Fruit fly (Drosophila melanogaster) whole organism, prepupa: Measurements from ENCODE around the gene Smr.

ENCODE experiments used
- Blimp-1 ChIP-seq: fragments of 200-800 bp; sonication (Bioruptor generic); optimal IDR thresholded peaks from 3 replicates; lab custom pipeline; 2017; ENCODE audit warnings: missing biosample characterization, missing genetic modification characterization, mild to moderate bottlenecking, moderate library complexity, missing genetic modification reagents
- CG10631 ChIP-seq: fragments of 200-800 bp; sonication (Bioruptor generic); optimal IDR thresholded peaks from 2 replicates; lab custom pipeline; 2016; ENCODE audit warnings: missing biosample characterization, missing genetic modification characterization
- CG10669 ChIP-seq: fragments of 200-800 bp; sonication (Bioruptor generic); optimal IDR thresholded peaks from 3 replicates; lab custom pipeline; 2018; ENCODE audit warnings: missing biosample characterization, mild to moderate bottlenecking, missing genetic modification characterization, moderate library complexity
- CG11294 ChIP-seq: fragments of 200-800 bp; sonication (Bioruptor generic); IDR thresholded peaks from 2 replicates; pipeline ENCODE4 v1.3.6; 2022; ENCODE audit warnings: missing biosample characterization, missing genetic modification characterization
- CG11762 ChIP-seq: fragments of 200-800 bp; sonication (Bioruptor generic); optimal IDR thresholded peaks from 3 replicates; lab custom pipeline; 2016; ENCODE audit warnings: missing biosample characterization, missing genetic modification characterization; ENCODE audit not compliant: insufficient read depth
- CG11902 ChIP-seq: fragments of 200-800 bp; sonication (Bioruptor generic); optimal IDR thresholded peaks from 3 replicates; lab custom pipeline; 2016; ENCODE audit warnings: missing biosample characterization, missing genetic modification characterization
- CG15336 ChIP-seq: fragments of 200-800 bp; sonication (Bioruptor generic); IDR thresholded peaks from 2 replicates; pipeline ENCODE4 v1.3.6; 2022; ENCODE audit warnings: missing biosample characterization, missing genetic modification characterization
- CG1621 ChIP-seq: fragments of 200-800 bp; sonication (Bioruptor generic); optimal IDR thresholded peaks from 3 replicates; lab custom pipeline; 2018; ENCODE audit warnings: missing biosample characterization, mild to moderate bottlenecking, missing genetic modification characterization
- CG16779 ChIP-seq: fragments of 200-800 bp; sonication (Bioruptor generic); optimal IDR thresholded peaks from 3 replicates; lab custom pipeline; 2017; ENCODE audit warnings: missing biosample characterization, mild to moderate bottlenecking, missing genetic modification characterization
- CG3032 ChIP-seq: fragments of 200-800 bp; optimal IDR thresholded peaks from 2 replicates; lab custom pipeline; 2019; ENCODE audit warnings: missing biosample characterization, mild to moderate bottlenecking, missing genetic modification characterization, moderate library complexity
- CG31627 ChIP-seq: fragments of 200-800 bp; sonication (Bioruptor generic); optimal IDR thresholded peaks from 3 replicates; lab custom pipeline; 2016; ENCODE audit warnings: missing biosample characterization, missing genetic modification characterization
- CG3919 ChIP-seq: fragments of 200-800 bp; sonication (Bioruptor generic); optimal IDR thresholded peaks from 3 replicates; lab custom pipeline; 2016; ENCODE audit warnings: missing biosample characterization, missing genetic modification characterization
- CG4318 ChIP-seq: fragments of 200-800 bp; sonication (Bioruptor generic); optimal IDR thresholded peaks from 3 replicates; lab custom pipeline; 2017; ENCODE audit warnings: missing biosample characterization, mild to moderate bottlenecking, missing genetic modification characterization
- CG6163 ChIP-seq: fragments of 200-800 bp; sonication (Bioruptor generic); IDR thresholded peaks from 3 replicates; pipeline ENCODE4 v1.3.6; 2022; ENCODE audit warnings: missing biosample characterization, missing genetic modification characterization
- CG6276 ChIP-seq: fragments of 200-800 bp; sonication (Bioruptor generic); optimal IDR thresholded peaks from 2 replicates; lab custom pipeline; 2017; ENCODE audit warnings: missing biosample characterization, mild to moderate bottlenecking, missing genetic modification characterization
- CG6792 ChIP-seq: fragments of 200-800 bp; sonication (Bioruptor generic); optimal IDR thresholded peaks from 3 replicates; lab custom pipeline; 2016; ENCODE audit warnings: missing biosample characterization, missing genetic modification characterization
- CG6808 ChIP-seq: fragments of 200-800 bp; sonication (Bioruptor generic); optimal IDR thresholded peaks from 3 replicates; lab custom pipeline; 2017; ENCODE audit warnings: missing biosample characterization, missing genetic modification characterization, mild to moderate bottlenecking, moderate library complexity, missing genetic modification reagents
- CG6854 ChIP-seq: fragments of 200-800 bp; sonication (Bioruptor generic); optimal IDR thresholded peaks from 2 replicates; lab custom pipeline; 2017; ENCODE audit warnings: missing biosample characterization, mild to moderate bottlenecking, missing genetic modification characterization
- CG8119 ChIP-seq: fragments of 200-800 bp; sonication (Bioruptor generic); IDR thresholded peaks from 3 replicates; pipeline ENCODE4 v1.3.6; 2022; ENCODE audit warnings: missing biosample characterization, missing genetic modification characterization
- CG8319 ChIP-seq: fragments of 200-800 bp; sonication (Bioruptor generic); optimal IDR thresholded peaks from 3 replicates; lab custom pipeline; 2016; ENCODE audit warnings: missing biosample characterization, missing genetic modification characterization
- CG8632 ChIP-seq: fragments of 200-800 bp; sonication (Bioruptor generic); optimal IDR thresholded peaks from 3 replicates; lab custom pipeline; 2016; ENCODE audit warnings: missing biosample characterization, missing genetic modification characterization
- CG9139 ChIP-seq: fragments of 200-800 bp; sonication (Bioruptor generic); optimal IDR thresholded peaks from 3 replicates; lab custom pipeline; 2017; ENCODE audit warnings: missing biosample characterization, mild to moderate bottlenecking, missing genetic modification characterization
- Eip75B ChIP-seq: fragments of 200-800 bp; sonication (Bioruptor generic); optimal IDR thresholded peaks from 3 replicates; lab custom pipeline; 2016; ENCODE audit warnings: missing biosample characterization, missing genetic modification characterization
- Eip78C ChIP-seq: fragments of 200-800 bp; sonication (Bioruptor generic); peaks from one replicate; lab custom pipeline; 2016; ENCODE audit warnings: missing biosample characterization, missing genetic modification characterization
- Eip93F ChIP-seq: fragments of 200-800 bp; sonication (Bioruptor generic); optimal IDR thresholded peaks from 2 replicates; lab custom pipeline; 2016; ENCODE audit warnings: missing biosample characterization, mild to moderate bottlenecking, missing genetic modification characterization
- Ets96B ChIP-seq: fragments of 200-800 bp; optimal IDR thresholded peaks from 2 replicates; lab custom pipeline; 2019; ENCODE audit warnings: missing biosample characterization, mild to moderate bottlenecking, missing genetic modification characterization, moderate library complexity
- Gug ChIP-seq: fragments of 200-800 bp; sonication (Bioruptor generic); IDR thresholded peaks from 2 replicates; pipeline ENCODE4 v1.3.6; 2022; ENCODE audit warnings: missing biosample characterization, missing genetic modification characterization
- Hr38 ChIP-seq: sonication (Bioruptor generic); optimal IDR thresholded peaks from 2 replicates; lab custom pipeline; 2016; ENCODE audit warnings: missing biosample characterization, missing genetic modification characterization
- Hr39 ChIP-seq: fragments of 200-800 bp; sonication (Bioruptor generic); optimal IDR thresholded peaks from 2 replicates; lab custom pipeline; 2016; ENCODE audit warnings: missing biosample characterization, missing genetic modification characterization
- Hr4 ChIP-seq: fragments of 200-800 bp; sonication (Bioruptor generic); optimal IDR thresholded peaks from 3 replicates; lab custom pipeline; 2016; ENCODE audit warnings: missing biosample characterization, missing genetic modification characterization
- Lpt ChIP-seq: fragments of 200-800 bp; sonication (Bioruptor generic); optimal IDR thresholded peaks from 3 replicates; lab custom pipeline; 2016; ENCODE audit warnings: missing biosample characterization, missing genetic modification characterization
- Met ChIP-seq: fragments of 200-800 bp; sonication (Bioruptor generic); optimal IDR thresholded peaks from 3 replicates; lab custom pipeline; 2016; ENCODE audit warnings: missing biosample characterization, missing genetic modification characterization
- OdsH ChIP-seq: fragments of 200-800 bp; sonication (Bioruptor generic); optimal IDR thresholded peaks from 3 replicates; lab custom pipeline; 2016; ENCODE audit warnings: missing biosample characterization, missing genetic modification characterization
- Smox ChIP-seq: fragments of 200-800 bp; sonication (Bioruptor generic); optimal IDR thresholded peaks from 3 replicates; lab custom pipeline; 2016; ENCODE audit warnings: missing biosample characterization, missing genetic modification characterization
- Sox102F ChIP-seq: fragments of 200-800 bp; sonication (Bioruptor generic); optimal IDR thresholded peaks from 2 replicates; lab custom pipeline; 2016; ENCODE audit warnings: missing biosample characterization, mild to moderate bottlenecking, missing genetic modification characterization
- Sox14 ChIP-seq: fragments of 200-800 bp; sonication (Bioruptor generic); optimal IDR thresholded peaks from 3 replicates; lab custom pipeline; 2016; ENCODE audit warnings: missing biosample characterization, missing genetic modification characterization
- achi ChIP-seq: fragments of 200-800 bp; sonication (Bioruptor generic); optimal IDR thresholded peaks from 3 replicates; lab custom pipeline; 2016; ENCODE audit warnings: missing biosample characterization, missing genetic modification characterization
- dac ChIP-seq: fragments of 200-800 bp; sonication (Bioruptor generic); optimal IDR thresholded peaks from 2 replicates; lab custom pipeline; 2017; ENCODE audit warnings: missing biosample characterization, mild to moderate bottlenecking, missing genetic modification characterization
- dsx ChIP-seq: fragments of 200-800 bp; optimal IDR thresholded peaks from 3 replicates; lab custom pipeline; 2019; ENCODE audit warnings: missing biosample characterization, mild to moderate bottlenecking, missing genetic modification characterization, moderate library complexity; ENCODE audit not compliant: poor library complexity, severe bottlenecking
- esn ChIP-seq: fragments of 200-800 bp; sonication (Bioruptor generic); optimal IDR thresholded peaks from 2 replicates; lab custom pipeline; 2016; ENCODE audit warnings: missing biosample characterization, mild to moderate bottlenecking, missing genetic modification characterization, moderate library complexity
- fd59A ChIP-seq: fragments of 200-800 bp; sonication (Bioruptor generic); optimal IDR thresholded peaks from 2 replicates; lab custom pipeline; 2017; ENCODE audit warnings: missing biosample characterization, mild to moderate bottlenecking, missing genetic modification characterization, missing genetic modification reagents
- fd85E ChIP-seq: fragments of 200-800 bp; sonication (Bioruptor generic); optimal IDR thresholded peaks from 3 replicates; lab custom pipeline; 2016; ENCODE audit warnings: missing biosample characterization, missing genetic modification characterization
- lz ChIP-seq: fragments of 200-800 bp; sonication (Bioruptor generic); optimal IDR thresholded peaks from 3 replicates; lab custom pipeline; 2016; ENCODE audit warnings: missing biosample characterization, missing genetic modification characterization
- pdm3 ChIP-seq: fragments of 200-800 bp; sonication (Bioruptor generic); optimal IDR thresholded peaks from 3 replicates; lab custom pipeline; 2016; ENCODE audit warnings: missing biosample characterization, missing genetic modification characterization
- salr ChIP-seq, 2 experiments: fragments of 200-800 bp; sonication (Bioruptor generic); optimal IDR thresholded peaks; 3 replicates each; lab custom pipeline; 2016 to 2018; ENCODE audit warnings: missing biosample characterization in 2 of 2, missing genetic modification characterization in 2 of 2, mild to moderate bottlenecking in 1 of 2
- spab ChIP-seq: fragments of 200-800 bp; sonication (Bioruptor generic); optimal IDR thresholded peaks from 2 replicates; lab custom pipeline; 2017; ENCODE audit warnings: missing biosample characterization, mild to moderate bottlenecking, missing genetic modification characterization, missing genetic modification reagents
- ss ChIP-seq, 2 experiments: fragments of 200-800 bp; sonication (Bioruptor generic); optimal IDR thresholded peaks; 2 replicates in 1 of 2; 3 replicates in 1 of 2; lab custom pipeline; 2017 to 2018; ENCODE audit warnings: mild to moderate bottlenecking in 2 of 2, missing biosample characterization in 2 of 2, missing genetic modification characterization in 2 of 2, moderate library complexity in 1 of 2
- svp ChIP-seq: fragments of 200-800 bp; sonication (Bioruptor generic); peaks from one replicate; lab custom pipeline; 2016; ENCODE audit warnings: missing biosample characterization, missing genetic modification characterization
- topi ChIP-seq: fragments of 200-800 bp; sonication (Bioruptor generic); optimal IDR thresholded peaks from 3 replicates; lab custom pipeline; 2016; ENCODE audit warnings: missing biosample characterization, missing genetic modification characterization

The Smr gene

DNA sequence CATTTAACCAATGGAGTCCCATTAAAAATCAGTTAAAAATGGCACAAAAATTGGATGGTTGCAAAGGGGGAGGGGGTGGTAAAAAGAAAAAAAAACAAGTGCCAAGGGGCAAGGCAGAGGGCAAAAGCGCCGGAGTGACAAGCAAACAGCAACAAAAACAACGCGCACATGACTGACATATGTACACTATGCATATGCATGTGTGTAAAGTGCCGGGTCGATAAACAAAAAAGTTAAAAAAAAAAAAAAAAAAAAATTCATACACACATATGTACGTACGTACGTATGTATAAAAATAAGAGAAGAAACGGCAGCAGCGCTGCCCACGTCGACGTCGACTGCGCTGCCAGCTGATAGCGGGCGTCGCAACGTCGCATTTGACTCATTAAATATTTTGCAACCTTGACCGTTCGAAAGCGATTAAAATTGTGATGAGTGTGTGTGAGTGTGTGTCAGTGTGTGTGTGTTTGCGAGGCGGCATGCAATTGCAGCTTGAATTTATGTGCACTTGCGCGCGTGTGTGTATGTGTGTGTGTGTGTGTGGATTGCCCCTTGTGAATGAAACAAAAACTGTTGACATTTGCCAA is 14.7 kb downstream of the Smr start (continued):
- TF ChIP-seq fd59A (GFP tag; lab: Kevin White, UChicago) = no peak
- no peak for TF ChIP-seq CG4318 (GFP tag; lab: Kevin White, UChicago)
- peak; percentile 76 for TF ChIP-seq Eip78C (GFP tag; lab: Kevin White, UChicago)
- peak; percentile 41; the same call in 2 of the 3 replicates for TF ChIP-seq CG8119 (GFP tag; lab: Robert Waterston, UW)
- peak; percentile 46 for TF ChIP-seq Eip75B (GFP tag; lab: Kevin White, UChicago)
- TF ChIP-seq Blimp-1 (GFP tag; lab: Kevin White, UChicago) = no peak
- no peak for TF ChIP-seq CG6792 (GFP tag; lab: Kevin White, UChicago)
- no peak for TF ChIP-seq CG8319 (GFP tag; lab: Kevin White, UChicago)
- no peak for TF ChIP-seq Met (GFP tag; lab: Kevin White, UChicago)
- no peak for TF ChIP-seq esn (GFP tag; lab: Kevin White, UChicago)
- TF ChIP-seq achi (GFP tag; lab: Kevin White, UChicago) = no peak
- TF ChIP-seq Smox (GFP tag; lab: Kevin White, UChicago) = no peak
- TF ChIP-seq ss (GFP tag; optimal IDR thresholded peaks at IDR 0.05; lab: Kevin White, UChicago) = peak; percentile 32 to 36
- TF ChIP-seq Hr4 (GFP tag; lab: Kevin White, UChicago) = no peak
- TF ChIP-seq CG10669 = no peak
- TF ChIP-seq Eip93F (GFP tag; lab: Kevin White, UChicago) = peak; percentile 15
- TF ChIP-seq CG11902 (GFP tag; lab: Kevin White, UChicago) = no peak
- TF ChIP-seq CG6854 = no peak
- no peak for TF ChIP-seq topi
- TF ChIP-seq CG31627 (GFP tag; lab: Kevin White, UChicago) = no peak
- no peak for TF ChIP-seq spab
- TF ChIP-seq pdm3 (GFP tag; lab: Kevin White, UChicago) = no peak
- TF ChIP-seq CG3032 (tag; lab: Kevin White, UChicago) = no peak
- TF ChIP-seq dac (GFP tag; lab: Kevin White, UChicago) = no peak
- TF ChIP-seq Hr39 (GFP tag; lab: Kevin White, UChicago) = no peak
- TF ChIP-seq CG3919 (GFP tag; lab: Kevin White, UChicago) = peak; percentile 31
- TF ChIP-seq CG11762 = no peak
- TF ChIP-seq Gug = no peak
- TF ChIP-seq CG16779 (tag; lab: Kevin White, UChicago) = no peak
- no peak for TF ChIP-seq Sox14 (GFP tag; lab: Kevin White, UChicago)
- no peak for TF ChIP-seq Hr38 (GFP tag; lab: Kevin White, UChicago)
- TF ChIP-seq fd85E (GFP tag; lab: Kevin White, UChicago) = no peak
- peak; percentile 30; the same call in 1 of the 2 replicates for TF ChIP-seq CG15336
- TF ChIP-seq OdsH (GFP tag; lab: Kevin White, UChicago) = no peak
- no peak for TF ChIP-seq lz (GFP tag; lab: Kevin White, UChicago)
- TF ChIP-seq CG11294 (GFP tag; lab: Robert Waterston, UW) = no peak
- TF ChIP-seq CG6163 (GFP tag; lab: Robert Waterston, UW) = peak; percentile 63; the same call in 2 of the 3 replicates
- TF ChIP-seq Lpt (GFP tag; lab: Kevin White, UChicago) = no peak
- TF ChIP-seq, all 60 proteins: peak for 12

DNA sequence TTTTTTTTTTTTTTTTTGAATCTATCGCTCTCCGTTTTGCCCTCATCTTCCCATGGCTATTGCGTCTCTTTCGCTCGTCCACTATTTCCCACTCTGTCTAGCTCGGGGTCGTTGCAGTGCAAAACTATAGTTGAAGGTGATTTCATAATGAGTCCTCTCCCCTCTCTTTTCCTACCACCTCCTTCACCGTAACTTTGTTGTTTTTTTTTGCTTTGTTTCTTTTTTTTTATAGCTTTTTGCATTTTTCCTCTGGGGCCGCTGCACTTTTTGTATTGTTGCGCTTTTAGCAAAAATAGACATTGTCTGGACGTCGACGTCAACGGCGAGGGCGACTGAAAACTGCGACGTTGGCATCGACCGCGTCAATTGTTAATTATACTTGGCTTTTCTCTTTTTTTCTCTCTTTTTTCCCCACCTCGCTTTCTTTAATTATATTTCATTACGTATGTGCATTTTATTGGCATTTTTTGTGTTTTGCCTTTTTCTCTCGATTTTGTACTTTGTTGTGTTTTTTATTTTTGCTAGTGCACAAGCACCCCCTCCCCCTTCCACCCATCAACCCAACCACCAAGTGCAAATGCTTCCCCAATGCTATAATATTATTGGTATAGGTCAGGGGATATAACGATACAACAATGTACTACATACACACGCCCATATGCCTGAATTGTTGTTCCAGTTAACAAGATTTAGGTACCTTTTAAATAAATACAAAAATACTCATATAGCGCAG is 17.1 kb downstream of the Smr start:
- no peak for TF ChIP-seq CG8319 (GFP tag; lab: Kevin White, UChicago)
- no peak for TF ChIP-seq CG31627 (GFP tag; lab: Kevin White, UChicago)
- TF ChIP-seq dsx (GFP tag; lab: Kevin White, UChicago) = peak; percentile 78
- peak; percentile 61 for TF ChIP-seq CG3032 (tag; lab: Kevin White, UChicago)
- TF ChIP-seq salr (GFP tag; optimal IDR thresholded peaks at IDR 0.05; lab: Kevin White, UChicago) = peak; percentile 67 to 76
- peak; percentile 93 for TF ChIP-seq Lpt (GFP tag; lab: Kevin White, UChicago)
- no peak for TF ChIP-seq svp
- TF ChIP-seq CG8632 (GFP tag; lab: Kevin White, UChicago) = no peak
- TF ChIP-seq CG9139 = peak; percentile 94
- TF ChIP-seq CG15336 = peak; percentile 90
- TF ChIP-seq CG1621 (tag; lab: Kevin White, UChicago) = peak; percentile 87
- peak; percentile 73 for TF ChIP-seq CG10669
- TF ChIP-seq Ets96B (tag; lab: Kevin White, UChicago) = peak; percentile 73
- TF ChIP-seq CG10631 (GFP tag; lab: Kevin White, UChicago) = no peak
- TF ChIP-seq Hr39 (GFP tag; lab: Kevin White, UChicago) = no peak
- TF ChIP-seq Sox102F (GFP tag; lab: Kevin White, UChicago) = no peak
- TF ChIP-seq CG6276 (GFP tag; lab: Kevin White, UChicago) = peak; percentile 83
- TF ChIP-seq CG6808 (GFP tag; lab: Kevin White, UChicago) = peak; percentile 89
- TF ChIP-seq lz (GFP tag; lab: Kevin White, UChicago) = no peak
